Worm (Caenorhabditis elegans) whole organism, L3 larva: ENCODE measurements around the gene lrpc-1.
A peak's percentile ranks its signal among the peaks of the same experiment; 100 is the strongest.

ENCODE experiments used
- R02D3.7 ChIP-seq: fragments of 150-350 bp; optimal IDR thresholded peaks from 2 replicates; lab custom pipeline; 2014; ENCODE audit warnings: missing biosample characterization, missing genetic modification characterization
- ZK546.5 ChIP-seq: sonication (generic microtip); optimal IDR thresholded peaks from 2 replicates; lab custom pipeline; 2017; ENCODE audit warnings: missing biosample characterization, missing genetic modification characterization
- ama-1 ChIP-seq: fragments of 150-350 bp; optimal IDR thresholded peaks from 2 replicates; lab custom pipeline; 2018
- ceh-16 ChIP-seq: sonication (generic microtip); optimal IDR thresholded peaks from 2 replicates; lab custom pipeline; 2017; ENCODE audit warnings: missing biosample characterization, missing genetic modification characterization
- ceh-28 ChIP-seq: fragments of 150-350 bp; optimal IDR thresholded peaks from 2 replicates; lab custom pipeline; 2014; ENCODE audit warnings: missing biosample characterization, missing genetic modification reagents, missing genetic modification characterization
- ceh-82 ChIP-seq: fragments of 150-350 bp; optimal IDR thresholded peaks from 2 replicates; lab custom pipeline; 2014; ENCODE audit warnings: missing biosample characterization, missing genetic modification characterization
- ceh-9 ChIP-seq: sonication (generic microtip); optimal IDR thresholded peaks from 2 replicates; lab custom pipeline; 2018; ENCODE audit warnings: missing biosample characterization, missing genetic modification characterization
- daf-12 ChIP-seq: fragments of 150-350 bp; optimal IDR thresholded peaks from 2 replicates; lab custom pipeline; 2014; ENCODE audit warnings: missing biosample characterization, missing genetic modification reagents, missing genetic modification characterization
- egl-27 ChIP-seq: sonication (generic microtip); optimal IDR thresholded peaks from 4 replicates; lab custom pipeline; 2017; ENCODE audit warnings: missing biosample characterization, missing genetic modification reagents, missing genetic modification characterization
- egl-5 ChIP-seq: fragments of 150-350 bp; optimal IDR thresholded peaks from 2 replicates; lab custom pipeline; 2017; ENCODE audit warnings: missing biosample characterization, missing genetic modification reagents, missing genetic modification characterization, inconsistent platforms
- elt-1 ChIP-seq: fragments of 150-350 bp; optimal IDR thresholded peaks from 2 replicates; lab custom pipeline; 2014; ENCODE audit warnings: missing biosample characterization, missing genetic modification characterization
- elt-2 ChIP-seq: sonication (generic microtip); optimal IDR thresholded peaks from 2 replicates; lab custom pipeline; 2016; ENCODE audit warnings: missing genetic modification reagents, mild to moderate bottlenecking, missing genetic modification characterization, missing compliant biosample characterization
- elt-3 ChIP-seq, 3 experiments: fragments of 150-350 bp in 1 of 3; sonication (generic microtip) in 2 of 3; optimal IDR thresholded peaks; 2 replicates in 2 of 3; 4 replicates in 1 of 3; lab custom pipeline; 2014 to 2017; ENCODE audit warnings: missing biosample characterization in 3 of 3, missing genetic modification characterization in 3 of 3
- eor-1 ChIP-seq, 2 experiments: fragments of 150-350 bp; optimal IDR thresholded peaks; 2 replicates each; lab custom pipeline; 2014 to 2018; ENCODE audit warnings: missing biosample characterization in 2 of 2, missing genetic modification characterization in 2 of 2
- fkh-10 ChIP-seq: sonication (generic microtip); optimal IDR thresholded peaks from 2 replicates; lab custom pipeline; 2017; ENCODE audit warnings: missing biosample characterization, missing genetic modification reagents, missing genetic modification characterization
- fkh-2 ChIP-seq: fragments of 150-350 bp; optimal IDR thresholded peaks from 2 replicates; lab custom pipeline; 2014; ENCODE audit warnings: missing biosample characterization, missing genetic modification reagents, missing genetic modification characterization
- fos-1 ChIP-seq: fragments of 150-350 bp; optimal IDR thresholded peaks from 2 replicates; lab custom pipeline; 2014; ENCODE audit warnings: missing biosample characterization, missing genetic modification characterization
- hmg-11 ChIP-seq: sonication (generic microtip); optimal IDR thresholded peaks from 2 replicates; lab custom pipeline; 2016; ENCODE audit warnings: missing genetic modification characterization, missing compliant biosample characterization
- jun-1 ChIP-seq: fragments of 150-350 bp; optimal IDR thresholded peaks from 2 replicates; lab custom pipeline; 2014; ENCODE audit warnings: missing biosample characterization, missing genetic modification reagents, missing genetic modification characterization
- lin-15B ChIP-seq: fragments of 150-350 bp; optimal IDR thresholded peaks from 2 replicates; lab custom pipeline; 2014; ENCODE audit warnings: missing biosample characterization, missing genetic modification characterization
- lin-39 ChIP-seq: fragments of 150-350 bp; optimal IDR thresholded peaks from 2 replicates; lab custom pipeline; 2018; ENCODE audit warnings: missing biosample characterization, missing genetic modification reagents, missing genetic modification characterization
- lsy-12 ChIP-seq: sonication (generic microtip); optimal IDR thresholded peaks from 2 replicates; lab custom pipeline; 2016; ENCODE audit warnings: mild to moderate bottlenecking, missing genetic modification characterization, missing compliant biosample characterization
- mdl-1 ChIP-seq: fragments of 150-350 bp; optimal IDR thresholded peaks from 2 replicates; lab custom pipeline; 2014; ENCODE audit warnings: missing biosample characterization, missing genetic modification characterization
- mml-1 ChIP-seq: fragments of 150-350 bp; sonication (generic microtip); optimal IDR thresholded peaks from 3 replicates; lab custom pipeline; 2014; ENCODE audit warnings: missing biosample characterization, missing genetic modification characterization
- nfya-1 ChIP-seq: sonication (generic microtip); optimal IDR thresholded peaks from 2 replicates; lab custom pipeline; 2017; ENCODE audit warnings: missing genetic modification characterization, mild to moderate bottlenecking, missing compliant biosample characterization, antibody characterized with exemption, moderate library complexity; ENCODE audit not compliant: insufficient read depth
- nhr-11 ChIP-seq: fragments of 150-350 bp; optimal IDR thresholded peaks from 2 replicates; lab custom pipeline; 2014; ENCODE audit warnings: missing biosample characterization, missing genetic modification characterization
- nhr-12 ChIP-seq: fragments of 150-350 bp; optimal IDR thresholded peaks from 2 replicates; lab custom pipeline; 2014; ENCODE audit warnings: missing biosample characterization, missing genetic modification characterization
- nhr-23 ChIP-seq: fragments of 150-350 bp; optimal IDR thresholded peaks from 2 replicates; lab custom pipeline; 2014; ENCODE audit warnings: missing biosample characterization, missing genetic modification reagents, missing genetic modification characterization
- nhr-25 ChIP-seq: sonication (generic microtip); optimal IDR thresholded peaks from 2 replicates; lab custom pipeline; 2017; ENCODE audit warnings: missing biosample characterization, missing genetic modification characterization
- nhr-28 ChIP-seq: fragments of 150-350 bp; optimal IDR thresholded peaks from 2 replicates; lab custom pipeline; 2014; ENCODE audit warnings: missing biosample characterization, missing genetic modification characterization
- nhr-43 ChIP-seq: sonication (generic microtip); optimal IDR thresholded peaks from 2 replicates; lab custom pipeline; 2016; ENCODE audit warnings: mild to moderate bottlenecking, missing genetic modification characterization, missing compliant biosample characterization; ENCODE audit not compliant: poor library complexity, severe bottlenecking
- nhr-67 ChIP-seq: fragments of 150-350 bp; optimal IDR thresholded peaks from 2 replicates; lab custom pipeline; 2014; ENCODE audit warnings: missing biosample characterization, missing genetic modification characterization
- nhr-76 ChIP-seq: fragments of 150-350 bp; sonication (generic microtip); optimal IDR thresholded peaks from 5 replicates; lab custom pipeline; 2014; ENCODE audit warnings: missing biosample characterization, missing genetic modification characterization
- nhr-77 ChIP-seq: fragments of 150-350 bp; optimal IDR thresholded peaks from 2 replicates; lab custom pipeline; 2014; ENCODE audit warnings: missing biosample characterization, missing genetic modification characterization
- pha-4 ChIP-seq: fragments of 150-350 bp; optimal IDR thresholded peaks from 2 replicates; lab custom pipeline; 2014; ENCODE audit warnings: missing biosample characterization, missing genetic modification reagents, missing genetic modification characterization
- pqm-1 ChIP-seq: fragments of 150-350 bp; optimal IDR thresholded peaks from 2 replicates; lab custom pipeline; 2017; ENCODE audit warnings: missing biosample characterization, missing genetic modification characterization, inconsistent platforms
- sea-2 ChIP-seq: fragments of 150-350 bp; sonication (generic microtip); optimal IDR thresholded peaks from 4 replicates; lab custom pipeline; 2014; ENCODE audit warnings: missing biosample characterization, missing genetic modification reagents, missing genetic modification characterization
- snpc-4 ChIP-seq: fragments of 150-350 bp; optimal IDR thresholded peaks from 2 replicates; lab custom pipeline; 2014; ENCODE audit warnings: missing biosample characterization, missing genetic modification characterization
- tbx-2 ChIP-seq: sonication (generic microtip); optimal IDR thresholded peaks from 2 replicates; lab custom pipeline; 2016; ENCODE audit warnings: mild to moderate bottlenecking, missing genetic modification characterization, missing compliant biosample characterization
- zag-1 ChIP-seq: fragments of 150-350 bp; optimal IDR thresholded peaks from 2 replicates; lab custom pipeline; 2014; ENCODE audit warnings: missing biosample characterization, missing genetic modification characterization
- ztf-11 ChIP-seq: fragments of 150-350 bp; optimal IDR thresholded peaks from 2 replicates; lab custom pipeline; 2014; ENCODE audit warnings: missing biosample characterization, missing genetic modification characterization
- ztf-4 ChIP-seq: fragments of 150-350 bp; optimal IDR thresholded peaks from 2 replicates; lab custom pipeline; 2014; ENCODE audit warnings: missing biosample characterization, missing genetic modification characterization

The lrpc-1 gene

ce11 chrV:5582308-5582707, 30.7 kb downstream of the lrpc-1 start:
- TF ChIP-seq nfya-1 (tag; lab: Kevin White, UChicago) (peak; percentile 48), nhr-43 (tag; lab: Kevin White, UChicago) (no peak), hmg-11 (peak; percentile 16)

ce11 chrV:5581312-5581711, 31.7 kb downstream of the lrpc-1 start, which contains the start of gene klc-2:
Gene klc-2 (minus strand): TSS chrV:5581412.
- TF ChIP-seq jun-1 (tag; lab: Kevin White, UChicago) (no peak), nhr-76 (no peak), ceh-9 (tag; lab: Kevin White, UChicago) (no peak), elt-2 (tag; lab: Kevin White, UChicago) (no peak), eor-1 (tag; optimal IDR thresholded peaks at IDR 0.05; lab: Kevin White, UChicago) (no peak), nhr-77 (no peak), ceh-82 (tag; lab: Kevin White, UChicago) (no peak)

ce11 chrV:5580517-5580916, 32.5 kb downstream of the lrpc-1 start:
- TF ChIP-seq egl-5 (tag; lab: Kevin White, UChicago) (no peak), nhr-23 (peak; percentile 47), ceh-16 (tag; lab: Kevin White, UChicago) (no peak), lin-15B (tag; lab: Kevin White, UChicago) (peak; percentile 37), nhr-25 (tag; lab: Kevin White, UChicago) (peak; percentile 45), daf-12 (tag; lab: Kevin White, UChicago) (no peak), nhr-67 (tag; lab: Kevin White, UChicago) (no peak), snpc-4 (tag; lab: Kevin White, UChicago) (peak; percentile 65), zag-1 (tag; lab: Kevin White, UChicago) (no peak), mdl-1 (no peak), hmg-11 (peak; percentile 84), fkh-10 (GFP tag; lab: Kevin White, UChicago) (no peak), lin-39 (tag; lab: Kevin White, UChicago) (peak; percentile 43), nfya-1 (tag; lab: Kevin White, UChicago) (peak; percentile 92), elt-2 (tag; lab: Kevin White, UChicago) (peak; percentile 30), pha-4 (tag; lab: Kevin White, UChicago) (peak; percentile 50), mml-1 (tag; lab: Kevin White, UChicago) (no peak), nhr-11 (peak; percentile 19), lsy-12 (tag; lab: Kevin White, UChicago) (peak; percentile 40), tbx-2 (tag; lab: Kevin White, UChicago) (no peak), ztf-4 (tag; lab: Kevin White, UChicago) (no peak), nhr-43 (tag; lab: Kevin White, UChicago) (peak; percentile 30), ceh-28 (tag; lab: Kevin White, UChicago) (peak; percentile 82), ama-1 (lab: Kevin White, UChicago) (peak; percentile 48)

- TF ChIP-seq nfya-1 (tag; lab: Kevin White, UChicago), result no peak
- TF ChIP-seq egl-27, result no peak
- TF ChIP-seq jun-1 (tag; lab: Kevin White, UChicago), result no peak
- TF ChIP-seq ztf-11 (tag; lab: Kevin White, UChicago), result no peak
- no peak for TF ChIP-seq ceh-28 (tag; lab: Kevin White, UChicago)
- no peak for TF ChIP-seq ama-1 (lab: Kevin White, UChicago)
- no peak for TF ChIP-seq fkh-2 (tag; lab: Kevin White, UChicago)
- TF ChIP-seq nhr-28, result no peak
- TF ChIP-seq ceh-82 (tag; lab: Kevin White, UChicago), result no peak
- no peak for TF ChIP-seq elt-3 (tag; optimal IDR thresholded peaks at IDR 0.05; lab: Kevin White, UChicago)
Measured at ce11 chrV:5579666-5580065, 33.3 kb downstream of the lrpc-1 start.

ce11 chrV:5576008-5576407, 37.0 kb downstream of the lrpc-1 start:
- TF ChIP-seq fkh-10 (GFP tag; lab: Kevin White, UChicago) (no peak), mml-1 (tag; lab: Kevin White, UChicago) (no peak), pqm-1 (tag; lab: Kevin White, UChicago) (peak; percentile 53), nhr-67 (tag; lab: Kevin White, UChicago) (no peak), tbx-2 (tag; lab: Kevin White, UChicago) (no peak), ceh-82 (tag; lab: Kevin White, UChicago) (peak; percentile 2), ceh-16 (tag; lab: Kevin White, UChicago) (no peak), eor-1 (tag; optimal IDR thresholded peaks at IDR 0.05; lab: Kevin White, UChicago) (no peak), ZK546.5 (tag; lab: Kevin White, UChicago) (no peak), nhr-76 (no peak), elt-2 (tag; lab: Kevin White, UChicago) (peak; percentile 76), lin-39 (tag; lab: Kevin White, UChicago) (no peak), snpc-4 (tag; lab: Kevin White, UChicago) (peak; percentile 98), fos-1 (no peak), R02D3.7 (tag; lab: Kevin White, UChicago) (no peak), nhr-77 (peak; percentile 16), sea-2 (no peak), pha-4 (tag; lab: Kevin White, UChicago) (peak; percentile 65), ama-1 (lab: Kevin White, UChicago) (peak; percentile 30), ztf-4 (tag; lab: Kevin White, UChicago) (no peak), nhr-25 (tag; lab: Kevin White, UChicago) (no peak), nhr-12 (tag; lab: Kevin White, UChicago) (no peak), egl-27 (no peak), elt-1 (no peak), nfya-1 (tag; lab: Kevin White, UChicago) (peak; percentile 11), nhr-28 (no peak), hmg-11 (peak; percentile 42)
